Worm (Caenorhabditis elegans): ENCODE measurements around the gene F29A7.8.

DNA sequence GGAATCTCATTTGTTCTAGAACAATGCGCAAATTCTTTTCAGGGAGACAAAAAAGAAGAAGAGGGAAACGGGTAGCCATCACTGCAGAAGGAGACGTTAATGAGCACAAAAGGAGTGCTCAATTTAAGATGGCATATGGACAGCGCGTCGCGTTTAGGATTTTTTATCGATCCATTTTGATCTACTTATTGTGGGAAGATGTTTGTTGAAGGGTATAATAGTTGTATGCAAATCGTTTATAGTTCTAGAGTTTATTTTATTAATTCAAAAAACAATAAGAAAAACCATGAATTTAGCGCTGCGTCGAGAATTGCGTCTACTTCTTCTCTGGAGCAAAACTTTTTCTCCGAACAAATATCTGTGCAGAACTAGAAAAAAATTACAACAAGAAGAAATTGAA lies 15.7 kb upstream of the F29A7.8 start, which contains the start of gene sdz-9:
- no peak for TF ChIP-seq elt-1 (tag; optimal IDR thresholded peaks at IDR 0.05; ENCODE audit: borderline replicate concordance, insufficient read depth)
- no peak for TF ChIP-seq unc-62 (GFP tag; optimal IDR thresholded peaks at IDR 0.05)

Data from whole organism, mixed stage, embryonic.